Worm (Caenorhabditis elegans): ENCODE data around the gene Y75B8A.18.

The Y75B8A.18 gene

DNA sequence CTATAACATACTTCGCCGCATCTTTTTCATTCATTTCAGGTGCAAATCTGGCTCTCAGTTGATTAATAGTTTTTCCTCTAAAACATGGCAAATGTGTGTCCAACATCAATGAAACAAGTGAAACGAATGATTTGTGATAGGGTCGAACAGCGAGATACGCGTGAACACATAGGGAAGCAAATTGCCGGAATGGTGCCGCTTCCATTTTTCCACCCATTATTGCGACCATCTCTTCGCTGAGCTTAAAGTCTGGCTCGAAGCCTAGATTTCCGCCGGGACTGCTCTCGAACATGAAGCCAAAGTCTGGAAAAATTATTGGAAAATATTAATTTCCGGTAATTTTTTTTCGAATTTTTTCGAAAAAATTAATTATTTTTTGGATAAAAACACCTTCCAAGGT lies 27.3 kb upstream of the Y75B8A.18 start:
- TF ChIP-seq nhr-12 (tag; optimal IDR thresholded peaks at IDR 0.05): no peak
- no peak for TF ChIP-seq hlh-1 (tag; optimal IDR thresholded peaks at IDR 0.05)
- no peak for TF ChIP-seq elt-1 (tag; optimal IDR thresholded peaks at IDR 0.05; ENCODE audit: borderline replicate concordance, insufficient read depth)
- TF ChIP-seq bed-3 (GFP tag; optimal IDR thresholded peaks at IDR 0.05): no peak
- TF ChIP-seq ztf-11 (tag; optimal IDR thresholded peaks at IDR 0.05): no peak
- no peak for TF ChIP-seq unc-62 (GFP tag; optimal IDR thresholded peaks at IDR 0.05)
- TF ChIP-seq ham-2 (GFP tag; optimal IDR thresholded peaks at IDR 0.05): no peak
- TF ChIP-seq nhr-76 (tag; optimal IDR thresholded peaks at IDR 0.05): no peak
- no peak for TF ChIP-seq nhr-28 (tag; optimal IDR thresholded peaks at IDR 0.05)
- no peak for TF ChIP-seq zip-8 (tag; optimal IDR thresholded peaks at IDR 0.05)
- TF ChIP-seq mab-5 (tag; optimal IDR thresholded peaks at IDR 0.05): no peak
- TF ChIP-seq flh-1 (GFP tag; optimal IDR thresholded peaks at IDR 0.05): no peak
- no peak for TF ChIP-seq blmp-1 (tag; optimal IDR thresholded peaks at IDR 0.05)
- TF ChIP-seq cnd-1 (tag; optimal IDR thresholded peaks at IDR 0.05): no peak
- TF ChIP-seq nhr-2 (tag; optimal IDR thresholded peaks at IDR 0.05): no peak

DNA sequence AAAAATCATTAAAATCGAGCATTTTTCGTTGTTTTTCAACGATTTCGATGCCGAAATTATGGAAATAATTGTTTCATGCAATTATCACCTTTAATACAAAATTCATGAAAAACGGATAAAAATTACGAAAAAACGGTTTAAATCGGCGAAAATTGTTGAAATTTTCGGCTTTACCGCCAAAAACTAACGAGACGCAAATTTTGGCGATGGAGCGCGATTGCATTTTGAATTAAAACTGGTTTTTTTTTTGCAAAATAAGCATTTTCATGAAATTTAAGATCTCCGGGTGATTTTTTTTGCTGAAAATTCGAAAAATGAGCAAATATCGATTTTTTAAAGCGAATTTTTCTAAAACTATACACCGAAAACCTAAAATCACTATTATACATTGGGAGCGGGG lies 25.1 kb upstream of the Y75B8A.18 start:
- no peak for TF ChIP-seq elt-1 (tag; optimal IDR thresholded peaks at IDR 0.05; ENCODE audit: borderline replicate concordance, insufficient read depth)
- no peak for TF ChIP-seq ceh-39 (tag; optimal IDR thresholded peaks at IDR 0.05)
- no peak for TF ChIP-seq mab-5 (tag; optimal IDR thresholded peaks at IDR 0.05)
- TF ChIP-seq drap-1 (GFP tag; optimal IDR thresholded peaks at IDR 0.05): no peak
- TF ChIP-seq flh-1 (GFP tag; optimal IDR thresholded peaks at IDR 0.05): no peak
- no peak for TF ChIP-seq nhr-76 (tag; optimal IDR thresholded peaks at IDR 0.05)
- no peak for TF ChIP-seq lsy-2 (tag; optimal IDR thresholded peaks at IDR 0.05)
- TF ChIP-seq lin-32 (GFP tag; optimal IDR thresholded peaks at IDR 0.05): no peak
- TF ChIP-seq M03D4.4 (tag; optimal IDR thresholded peaks at IDR 0.05): no peak
- TF ChIP-seq unc-120 (tag; optimal IDR thresholded peaks at IDR 0.05; ENCODE audit: poor library complexity, severe bottlenecking): no peak
- TF ChIP-seq bed-3 (GFP tag; optimal IDR thresholded peaks at IDR 0.05): no peak
- TF ChIP-seq sem-2 (GFP tag; optimal IDR thresholded peaks at IDR 0.05): no peak
- TF ChIP-seq nhr-28 (tag; optimal IDR thresholded peaks at IDR 0.05): no peak
- TF ChIP-seq ceh-43 (GFP tag; optimal IDR thresholded peaks at IDR 0.05): no peak
- TF ChIP-seq unc-39 (tag; optimal IDR thresholded peaks at IDR 0.05): no peak
- TF ChIP-seq ham-2 (GFP tag; optimal IDR thresholded peaks at IDR 0.05): no peak
- no peak for TF ChIP-seq nhr-12 (tag; optimal IDR thresholded peaks at IDR 0.05)
- TF ChIP-seq pha-4 (tag; optimal IDR thresholded peaks at IDR 0.05): no peak

DNA sequence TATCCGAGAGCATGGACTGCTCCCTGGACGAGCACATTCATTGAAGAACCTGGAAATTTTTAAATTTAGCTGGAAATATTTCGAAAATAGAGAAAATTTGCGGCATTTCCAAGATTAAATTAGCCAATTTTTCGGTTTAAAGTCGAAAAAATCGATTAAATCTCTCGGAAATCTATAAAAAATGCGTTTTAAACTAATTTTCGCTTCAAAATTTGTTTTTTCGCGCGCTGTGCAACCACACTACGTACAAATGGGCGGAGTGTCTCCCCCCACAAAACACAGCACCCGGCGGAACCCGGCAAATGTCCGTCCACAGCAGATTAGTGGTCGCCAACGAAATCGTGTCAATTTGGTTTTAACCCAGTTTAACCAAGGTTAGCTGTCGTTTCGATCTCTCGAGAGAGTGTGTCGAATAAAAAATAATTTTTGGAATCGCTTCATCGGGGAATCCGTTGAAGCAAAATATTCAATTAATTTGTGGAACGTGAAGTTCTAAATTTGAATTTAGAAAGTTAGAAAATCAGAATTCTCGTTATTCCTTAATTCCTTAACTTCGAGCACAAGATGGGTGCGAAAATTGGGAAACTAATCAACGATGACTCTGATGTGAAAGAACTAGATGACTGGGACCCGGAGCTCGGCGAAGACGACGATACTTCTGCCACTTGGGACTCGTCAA lies 24.2 kb upstream of the Y75B8A.18 start, which contains the start of the genes tim-1 and Y75B8A.23:
TSS of gene tim-1 (minus strand) at position 51 of the 679 bp plus-strand sequence.
TSS of gene Y75B8A.23 (plus strand) at position 547 of the 679 bp plus-strand sequence.
- TF ChIP-seq ces-1 (GFP tag; optimal IDR thresholded peaks at IDR 0.05) (peak; percentile 92), drap-1 (GFP tag; optimal IDR thresholded peaks at IDR 0.05) (peak; percentile 76), sem-2 (GFP tag; optimal IDR thresholded peaks at IDR 0.05) (peak; percentile 25), lsy-2 (tag; optimal IDR thresholded peaks at IDR 0.05) (peak; percentile 66), flh-1 (GFP tag; optimal IDR thresholded peaks at IDR 0.05) (no peak), unc-120 (tag; optimal IDR thresholded peaks at IDR 0.05; ENCODE audit: poor library complexity, severe bottlenecking) (peak; percentile 36), lin-32 (GFP tag; optimal IDR thresholded peaks at IDR 0.05) (no peak), cnd-1 (tag; optimal IDR thresholded peaks at IDR 0.05) (peak; percentile 68), mep-1 (tag; optimal IDR thresholded peaks at IDR 0.05) (peak; percentile 93), mab-5 (tag; optimal IDR thresholded peaks at IDR 0.05) (no peak), elt-3 (tag; optimal IDR thresholded peaks at IDR 0.05) (peak; percentile 69), ceh-83 (GFP tag; optimal IDR thresholded peaks at IDR 0.05) (peak; percentile 69), pha-4 (tag; optimal IDR thresholded peaks at IDR 0.05) (peak; percentile 76), elt-1 (tag; optimal IDR thresholded peaks at IDR 0.05; ENCODE audit: borderline replicate concordance, insufficient read depth) (no peak), M03D4.4 (tag; optimal IDR thresholded peaks at IDR 0.05) (peak; percentile 49), ztf-11 (tag; optimal IDR thresholded peaks at IDR 0.05) (no peak), lin-13 (tag; optimal IDR thresholded peaks at IDR 0.05) (peak; percentile 90), ceh-43 (GFP tag; optimal IDR thresholded peaks at IDR 0.05) (peak; percentile 24), ham-2 (GFP tag; optimal IDR thresholded peaks at IDR 0.05) (peak; percentile 44), nhr-28 (tag; optimal IDR thresholded peaks at IDR 0.05) (no peak), zip-8 (tag; optimal IDR thresholded peaks at IDR 0.05) (no peak), blmp-1 (tag; optimal IDR thresholded peaks at IDR 0.05) (no peak), nhr-237 (tag; optimal IDR thresholded peaks at IDR 0.05) (peak; percentile 85), bed-3 (GFP tag; optimal IDR thresholded peaks at IDR 0.05) (no peak), unc-62 (GFP tag; optimal IDR thresholded peaks at IDR 0.05) (peak; percentile 59), unc-39 (tag; optimal IDR thresholded peaks at IDR 0.05) (no peak), tbx-8 (GFP tag; optimal IDR thresholded peaks at IDR 0.05) (peak; percentile 60), nhr-12 (tag; optimal IDR thresholded peaks at IDR 0.05) (peak; percentile 28), hlh-1 (tag; optimal IDR thresholded peaks at IDR 0.05) (peak; percentile 22), nhr-76 (tag; optimal IDR thresholded peaks at IDR 0.05) (no peak), ceh-39 (tag; optimal IDR thresholded peaks at IDR 0.05) (peak; percentile 87), snpc-4 (tag; optimal IDR thresholded peaks at IDR 0.05) (no peak), mls-2 (tag; optimal IDR thresholded peaks at IDR 0.05) (peak; percentile 55), sptf-1 (tag; optimal IDR thresholded peaks at IDR 0.05) (peak; percentile 63), nhr-2 (tag; optimal IDR thresholded peaks at IDR 0.05) (peak; percentile 16)

Data from whole organism, mixed stage, embryonic.